Worm (Caenorhabditis elegans) whole organism, L1 larva: ENCODE measurements around the gene Y54E2A.9.

ENCODE experiments used
- aha-1 ChIP-seq: fragments of 150-350 bp; optimal IDR thresholded peaks from 2 replicates; lab custom pipeline; 2014; ENCODE audit warnings: missing biosample characterization, missing genetic modification characterization
- ama-1 ChIP-seq: fragments of 150-350 bp; optimal IDR thresholded peaks from 2 replicates; lab custom pipeline; 2014
- ceh-82 ChIP-seq, 3 experiments: fragments of 150-350 bp in 1 of 3; sonication (generic microtip) in 2 of 3; optimal IDR thresholded peaks; 2 replicates each; lab custom pipeline; 2014 to 2017; ENCODE audit warnings: missing biosample characterization in 3 of 3, missing genetic modification characterization in 3 of 3
- efl-1 ChIP-seq, 4 experiments: fragments of 150-350 bp; optimal IDR thresholded peaks in 3 of 4; peaks in 1 of 4; 1 replicate in 1 of 4; 2 replicates in 3 of 4; lab custom pipeline; 2014; ENCODE audit warnings: missing biosample characterization in 2 of 4, missing genetic modification characterization in 2 of 4, missing genetic modification reagents in 2 of 4
- egl-13 ChIP-seq: sonication (generic microtip); optimal IDR thresholded peaks from 2 replicates; lab custom pipeline; 2016; ENCODE audit warnings: missing genotype, missing genetic modification reagents, missing genetic modification characterization, missing compliant biosample characterization
- fkh-10 ChIP-seq: sonication (generic microtip); optimal IDR thresholded peaks from 2 replicates; lab custom pipeline; 2017; ENCODE audit warnings: missing biosample characterization, missing genetic modification reagents, missing genetic modification characterization
- jun-1 ChIP-seq: fragments of 150-350 bp; optimal IDR thresholded peaks from 2 replicates; lab custom pipeline; 2014; ENCODE audit warnings: missing biosample characterization, missing genetic modification reagents, missing genetic modification characterization
- mab-9 ChIP-seq: fragments of 200-800 bp; sonication (Bioruptor generic); IDR thresholded peaks from 2 replicates; pipeline ENCODE4 v1.3.6; 2022; ENCODE audit warnings: missing genetic modification reagents, missing genetic modification characterization, missing compliant biosample characterization
- nhr-28 ChIP-seq: fragments of 150-350 bp; optimal IDR thresholded peaks from 2 replicates; lab custom pipeline; 2014; ENCODE audit warnings: missing biosample characterization, missing genetic modification characterization
- snpc-4 ChIP-seq: fragments of 150-350 bp; optimal IDR thresholded peaks from 2 replicates; lab custom pipeline; 2014; ENCODE audit warnings: missing biosample characterization, missing genetic modification characterization
- unc-98 ChIP-seq: fragments of 200-800 bp; sonication (Bioruptor generic); IDR thresholded peaks from 2 replicates; pipeline ENCODE4 v1.3.6; 2022; ENCODE audit warnings: missing genetic modification characterization, missing compliant biosample characterization
- zag-1 ChIP-seq: fragments of 150-350 bp; optimal IDR thresholded peaks from 2 replicates; lab custom pipeline; 2014; ENCODE audit warnings: missing biosample characterization, missing genetic modification characterization
- ztf-4 ChIP-seq: fragments of 150-350 bp; optimal IDR thresholded peaks from 2 replicates; lab custom pipeline; 2014; ENCODE audit warnings: missing biosample characterization, missing genetic modification characterization

- TF ChIP-seq efl-1 (optimal IDR thresholded peaks at IDR 0.05; lab: Kevin White, UChicago) (no peak), efl-1 (GFP tag; optimal IDR thresholded peaks at IDR 0.05 in 1 of 2; lab: Kevin White, UChicago) (no peak), ceh-82 (tag; optimal IDR thresholded peaks at IDR 0.05; lab: Kevin White, UChicago) (no peak), mab-9 (GFP tag; lab: Robert Waterston, UW) (no peak), unc-98 (no peak), ztf-4 (no peak), aha-1 (tag; lab: Kevin White, UChicago) (no peak), ama-1 (lab: Kevin White, UChicago) (no peak), snpc-4 (tag; lab: Kevin White, UChicago) (no peak), fkh-10 (GFP tag; lab: Kevin White, UChicago) (no peak), zag-1 (tag; lab: Kevin White, UChicago) (no peak), nhr-28 (tag; lab: Kevin White, UChicago) (no peak), jun-1 (tag; lab: Kevin White, UChicago) (no peak), egl-13 (no peak)
These were observed 13.6 kb upstream of the Y54E2A.9 start for ce11 chrII:14799367-14799766.
